Worm (Caenorhabditis elegans): ENCODE data around the gene C13A10.2.

ce11 chrII:1322283-1323173 is 35.3 kb downstream of the C13A10.2 start:
- TF ChIP-seq ztf-11 (tag; optimal IDR thresholded peaks at IDR 0.05): no peak
- TF ChIP-seq elt-3 (tag; optimal IDR thresholded peaks at IDR 0.05): no peak
- no peak for TF ChIP-seq lsy-2 (tag; optimal IDR thresholded peaks at IDR 0.05)
- TF ChIP-seq lin-11 (tag; optimal IDR thresholded peaks at IDR 0.05): no peak

Measured in whole organism, L2 larva.